Worm (Caenorhabditis elegans) whole organism, L4 larva: Measurements from ENCODE around the gene lgc-35.
A peak's percentile ranks its signal among the peaks of the same experiment; 100 is the strongest.

ENCODE experiments used
- T26A8.4 ChIP-seq: fragments of 200-800 bp; sonication (Bioruptor generic); IDR thresholded peaks from 2 replicates; pipeline ENCODE4 v1.3.6; 2022; ENCODE audit warnings: missing genetic modification characterization, missing compliant biosample characterization
- Y48G9A.11 ChIP-seq: fragments of 200-800 bp; sonication (Bioruptor generic); IDR thresholded peaks from 2 replicates; pipeline ENCODE4 v1.3.6; 2022; ENCODE audit warnings: missing genetic modification reagents, missing genetic modification characterization, missing compliant biosample characterization
- aha-1 ChIP-seq: fragments of 150-350 bp; peaks from one replicate; lab custom pipeline; 2014; ENCODE audit warnings: missing biosample characterization, missing genetic modification characterization
- ceh-32 ChIP-seq: sonication (generic microtip); optimal IDR thresholded peaks from 2 replicates; lab custom pipeline; 2016; ENCODE audit warnings: mild to moderate bottlenecking, missing genetic modification characterization, missing compliant biosample characterization; ENCODE audit not compliant: poor library complexity
- ces-1 ChIP-seq: fragments of 150-350 bp; sonication (generic microtip); optimal IDR thresholded peaks from 4 replicates; lab custom pipeline; 2014; ENCODE audit warnings: missing biosample characterization, missing genetic modification reagents, missing genetic modification characterization
- daf-12 ChIP-seq: fragments of 150-350 bp; optimal IDR thresholded peaks from 2 replicates; lab custom pipeline; 2014; ENCODE audit warnings: missing biosample characterization, missing genetic modification reagents, missing genetic modification characterization
- daf-16 ChIP-seq, 3 experiments: sonication (generic microtip); optimal IDR thresholded peaks; 2 replicates each; lab custom pipeline; 2016 to 2017; ENCODE audit warnings: missing genetic modification characterization in 3 of 3, missing genetic modification reagents in 3 of 3, mild to moderate bottlenecking in 2 of 3, missing compliant biosample characterization in 2 of 3, missing biosample characterization in 1 of 3, moderate library complexity in 1 of 3
- daf-19 ChIP-seq: fragments of 200-800 bp; sonication (Bioruptor generic); conservative IDR thresholded peaks from 2 replicates; pipeline ENCODE4 v1.3.6; 2022; ENCODE audit warnings: missing genetic modification characterization, missing compliant biosample characterization
- daf-8 ChIP-seq: fragments of 200-800 bp; sonication (Bioruptor generic); IDR thresholded peaks from 2 replicates; pipeline ENCODE4 v1.3.6; 2022; ENCODE audit warnings: missing genetic modification characterization, missing compliant biosample characterization
- dmd-6 ChIP-seq: fragments of 200-800 bp; sonication (Bioruptor generic); IDR thresholded peaks from 2 replicates; pipeline ENCODE4 v1.3.6; 2022; ENCODE audit warnings: missing genetic modification reagents, missing genetic modification characterization, missing compliant biosample characterization
- dmd-8 ChIP-seq: fragments of 200-800 bp; sonication (Bioruptor generic); IDR thresholded peaks from 2 replicates; pipeline ENCODE4 v1.3.6; 2022; ENCODE audit warnings: missing genetic modification characterization, missing compliant biosample characterization
- dve-1 ChIP-seq: sonication (generic microtip); optimal IDR thresholded peaks from 2 replicates; lab custom pipeline; 2017; ENCODE audit warnings: antibody characterized with exemption, mild to moderate bottlenecking, missing genetic modification characterization, missing compliant biosample characterization; ENCODE audit not compliant: insufficient read depth
- egl-27 ChIP-seq: sonication (generic microtip); optimal IDR thresholded peaks from 3 replicates; lab custom pipeline; 2017; ENCODE audit warnings: missing biosample characterization, missing genetic modification reagents, missing genetic modification characterization
- gei-8 ChIP-seq: fragments of 200-800 bp; sonication (Bioruptor generic); optimal IDR thresholded peaks from 2 replicates; lab custom pipeline; 2018; ENCODE audit warnings: mild to moderate bottlenecking, missing genetic modification characterization, missing compliant biosample characterization
- hlh-11 ChIP-seq: fragments of 200-800 bp; sonication (Bioruptor generic); optimal IDR thresholded peaks from 2 replicates; lab custom pipeline; 2018; ENCODE audit warnings: mild to moderate bottlenecking, missing genetic modification characterization, missing compliant biosample characterization
- hlh-30 ChIP-seq: sonication (generic microtip); optimal IDR thresholded peaks from 2 replicates; lab custom pipeline; 2017; ENCODE audit warnings: antibody characterized with exemption, mild to moderate bottlenecking, missing genetic modification characterization, missing compliant biosample characterization; ENCODE audit not compliant: insufficient read depth
- lin-13 ChIP-seq: fragments of 150-350 bp; optimal IDR thresholded peaks from 2 replicates; lab custom pipeline; 2014; ENCODE audit warnings: missing biosample characterization, missing genetic modification reagents, missing genetic modification characterization
- lin-38 ChIP-seq: fragments of 200-800 bp; sonication (Bioruptor generic); IDR thresholded peaks from 2 replicates; pipeline ENCODE4 v1.3.6; 2022; ENCODE audit warnings: missing genetic modification reagents, missing genetic modification characterization, missing compliant biosample characterization
- mdl-1 ChIP-seq, 2 experiments: fragments of 150-350 bp in 1 of 2; sonication (generic microtip) in 1 of 2; optimal IDR thresholded peaks; 2 replicates each; lab custom pipeline; 2014 to 2017; ENCODE audit warnings: missing biosample characterization in 2 of 2, missing genetic modification characterization in 2 of 2
- mdt-29 ChIP-seq: fragments of 200-800 bp; sonication (Bioruptor generic); IDR thresholded peaks from 2 replicates; pipeline ENCODE4 v1.3.6; 2022; ENCODE audit warnings: missing genetic modification reagents, missing genetic modification characterization, missing compliant biosample characterization
- mes-2 ChIP-seq: sonication (generic microtip); optimal IDR thresholded peaks from 2 replicates; lab custom pipeline; 2016; ENCODE audit warnings: missing genotype, mild to moderate bottlenecking, missing genetic modification characterization, missing compliant biosample characterization; ENCODE audit not compliant: poor library complexity, severe bottlenecking
- nhr-111 ChIP-seq: fragments of 200-800 bp; sonication (Bioruptor generic); optimal IDR thresholded peaks from 2 replicates; lab custom pipeline; 2018; ENCODE audit warnings: mild to moderate bottlenecking, missing genetic modification characterization, missing compliant biosample characterization
- nhr-237 ChIP-seq: sonication (generic microtip); optimal IDR thresholded peaks from 2 replicates; lab custom pipeline; 2017; ENCODE audit warnings: missing biosample characterization, missing genetic modification characterization
- nhr-28 ChIP-seq: fragments of 150-350 bp; optimal IDR thresholded peaks from 2 replicates; lab custom pipeline; 2014; ENCODE audit warnings: missing biosample characterization, missing genetic modification characterization
- pqm-1 ChIP-seq: sonication (generic microtip); optimal IDR thresholded peaks from 2 replicates; lab custom pipeline; 2017; ENCODE audit warnings: missing biosample characterization, missing genetic modification characterization
- tag-97 ChIP-seq: fragments of 200-800 bp; sonication (Bioruptor generic); IDR thresholded peaks from 2 replicates; pipeline ENCODE4 v1.3.6; 2022; ENCODE audit warnings: missing genetic modification characterization, missing compliant biosample characterization
- unc-62 ChIP-seq, 3 experiments: fragments of 150-350 bp in 1 of 3; sonication (generic microtip); optimal IDR thresholded peaks in 2 of 3; peaks in 1 of 3; 1 replicate in 1 of 3; 2 replicates in 2 of 3; lab custom pipeline; 2014 to 2017; ENCODE audit warnings: missing biosample characterization in 3 of 3, missing genetic modification characterization in 3 of 3, missing genetic modification reagents in 3 of 3, missing genotype in 1 of 3
- zag-1 ChIP-seq: fragments of 150-350 bp; optimal IDR thresholded peaks from 2 replicates; lab custom pipeline; 2014; ENCODE audit warnings: missing biosample characterization, missing genetic modification characterization
- zip-11 ChIP-seq: fragments of 200-800 bp; sonication (Bioruptor generic); IDR thresholded peaks from 2 replicates; pipeline ENCODE4 v1.3.6; 2022; ENCODE audit warnings: missing genetic modification characterization, missing compliant biosample characterization
- ztf-11 ChIP-seq: fragments of 150-350 bp; optimal IDR thresholded peaks from 2 replicates; lab custom pipeline; 2014; ENCODE audit warnings: missing biosample characterization, missing genetic modification characterization

lgc-35 gene

DNA sequence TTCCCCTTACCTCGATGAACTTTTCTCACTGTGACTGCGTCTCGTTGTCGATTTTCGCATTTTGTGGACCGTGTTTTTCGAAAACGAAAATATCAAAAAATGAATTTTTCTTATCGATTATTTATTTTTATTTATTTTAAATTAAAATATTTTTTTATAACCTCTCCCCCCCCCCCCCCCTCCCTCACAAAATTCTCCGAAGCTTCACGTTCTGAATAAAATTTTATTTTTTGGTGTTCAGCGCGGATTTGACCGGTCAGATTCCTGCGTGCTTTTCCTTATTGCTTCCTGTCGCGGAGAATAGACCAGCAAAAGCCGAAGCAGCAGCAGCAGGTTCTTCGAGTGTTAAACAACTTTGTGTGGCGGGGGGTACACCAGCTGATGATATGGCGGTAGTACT lies 21.5 kb downstream of the lgc-35 start, which contains the start of gene Y46G5A.22:
TSS of gene Y46G5A.22 (minus strand) at position 101 of the 400 bp plus-strand sequence.
- TF ChIP-seq lin-38 (GFP tag; lab: Robert Waterston, UW) (no peak), ztf-11 (tag; lab: Kevin White, UChicago) (no peak), hlh-11 (no peak), hlh-30 (tag; lab: Kevin White, UChicago) (peak; percentile 15), zip-11 (GFP tag; lab: Robert Waterston, UW) (no peak), unc-62 (GFP tag; optimal IDR thresholded peaks at IDR 0.05 in 1 of 2; lab: Kevin White, UChicago) (peak in 1 of 2 experiments; percentile 72), unc-62 (tag; optimal IDR thresholded peaks at IDR 0.05; lab: Kevin White, UChicago) (no peak)

DNA sequence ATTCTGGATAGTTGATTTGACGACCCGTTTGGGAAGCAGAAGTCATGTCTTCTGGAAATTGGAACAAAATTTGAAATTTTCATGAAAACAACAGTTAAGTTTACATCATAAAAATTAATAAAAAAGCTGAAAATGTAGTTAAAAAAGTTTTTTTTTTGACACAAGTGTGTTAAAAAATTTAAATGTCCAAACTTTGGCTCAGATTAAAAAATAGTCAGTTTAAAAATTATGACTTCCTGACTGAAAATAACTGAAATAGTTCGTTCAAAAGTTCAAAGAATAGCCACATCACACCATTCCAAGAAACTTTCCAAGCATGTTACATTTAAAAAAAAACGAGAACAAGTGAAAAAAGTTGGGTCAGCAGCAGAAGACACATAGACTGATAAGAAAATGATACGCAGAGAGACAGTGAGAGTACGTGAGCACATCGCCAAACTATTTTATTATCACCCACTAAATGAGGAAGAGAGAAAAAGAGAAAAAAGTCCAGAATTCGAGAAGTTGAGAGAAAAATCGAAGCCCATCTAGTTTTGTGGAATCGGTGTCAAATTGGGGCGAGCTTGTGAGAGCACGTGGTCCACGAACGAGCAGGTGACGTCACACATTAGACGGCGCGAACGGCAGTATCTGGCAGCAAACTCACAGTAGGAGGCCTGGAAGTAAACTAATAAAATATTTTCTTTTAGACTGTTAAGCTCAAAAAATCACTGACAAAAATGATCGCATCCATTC lies 23.4 kb downstream of the lgc-35 start, which contains the start of gene acl-7:
TSS of gene acl-7 (minus strand) at position 51 of the 735 bp plus-strand sequence.
- peak; percentile 55 for TF ChIP-seq dve-1 (tag; lab: Kevin White, UChicago)
- TF ChIP-seq mdl-1 (tag; optimal IDR thresholded peaks at IDR 0.05; lab: Kevin White, UChicago) = peak in 1 of 2 experiments; percentile 10
- no peak for TF ChIP-seq tag-97
- no peak for TF ChIP-seq daf-8 (GFP tag; lab: Robert Waterston, UW)
- TF ChIP-seq unc-62 (GFP tag; optimal IDR thresholded peaks at IDR 0.05 in 1 of 2; lab: Kevin White, UChicago) = no peak
- TF ChIP-seq unc-62 (tag; optimal IDR thresholded peaks at IDR 0.05; lab: Kevin White, UChicago) = no peak
- TF ChIP-seq gei-8 (GFP tag; lab: Kevin White, UChicago) = no peak
- TF ChIP-seq pqm-1 (tag; lab: Kevin White, UChicago) = peak; percentile 82
- no peak for TF ChIP-seq nhr-237 (tag; lab: Kevin White, UChicago)
- no peak for TF ChIP-seq ceh-32 (tag; lab: Kevin White, UChicago)
- TF ChIP-seq ces-1 (GFP tag; lab: Kevin White, UChicago) = no peak
- peak; percentile 43 for TF ChIP-seq nhr-28 (tag; lab: Kevin White, UChicago)
- TF ChIP-seq zip-11 (GFP tag; lab: Robert Waterston, UW) = no peak
- TF ChIP-seq hlh-11 = peak; percentile 40
- no peak for TF ChIP-seq daf-12 (tag; lab: Kevin White, UChicago)
- TF ChIP-seq dmd-6 (GFP tag; lab: Robert Waterston, UW) = peak; percentile 46; the same call in 1 of the 2 replicates
- no peak for TF ChIP-seq lin-13
- no peak for TF ChIP-seq daf-16 (GFP tag; optimal IDR thresholded peaks at IDR 0.05; lab: Kevin White, UChicago)
- TF ChIP-seq daf-16 (tag; optimal IDR thresholded peaks at IDR 0.05; lab: Kevin White, UChicago) = peak; percentile 52
- no peak for TF ChIP-seq daf-19
- no peak for TF ChIP-seq egl-27 (tag; lab: Kevin White, UChicago)
- peak; percentile 92 for TF ChIP-seq mdt-29 (GFP tag; lab: Robert Waterston, UW)
- TF ChIP-seq hlh-30 (tag; lab: Kevin White, UChicago) = peak; percentile 41
- no peak for TF ChIP-seq mes-2
- no peak for TF ChIP-seq dmd-8
- no peak for TF ChIP-seq nhr-111

ce11 chrII:12813253-12813652 lies 26.7 kb downstream of the lgc-35 start:
- TF ChIP-seq aha-1 (peak; percentile 95), zag-1 (tag; lab: Kevin White, UChicago) (no peak), Y48G9A.11 (GFP tag; lab: Robert Waterston, UW) (no peak)
- TF ChIP-seq, all 104 proteins: peak for 1

DNA sequence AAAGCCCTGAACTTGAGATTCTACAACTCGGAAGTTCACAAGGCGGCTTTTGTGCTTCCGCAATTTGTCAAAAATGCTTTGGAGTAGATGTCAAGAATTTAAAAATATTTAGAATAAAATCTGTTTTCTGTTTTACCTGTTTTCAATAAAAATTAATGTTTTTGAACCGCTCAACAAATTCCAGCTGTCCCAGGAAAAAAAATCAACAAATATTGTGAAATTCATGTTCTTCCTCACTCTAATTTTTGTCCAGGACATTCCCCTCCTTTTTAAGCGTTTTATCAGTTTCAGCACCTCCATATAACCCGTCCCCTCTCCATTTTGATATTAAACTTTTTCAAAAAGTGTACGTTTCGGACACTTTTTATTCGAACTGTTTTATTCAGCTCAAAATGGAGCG lies 29.2 kb downstream of the lgc-35 start, which contains the start of gene Y46G5A.20:
TSS of gene Y46G5A.20 (plus strand) at position 301 of the 400 bp plus-strand sequence.
- TF ChIP-seq daf-16 (GFP tag; optimal IDR thresholded peaks at IDR 0.05; lab: Kevin White, UChicago) (no peak), daf-16 (tag; optimal IDR thresholded peaks at IDR 0.05; lab: Kevin White, UChicago) (peak; percentile 52), pqm-1 (tag; lab: Kevin White, UChicago) (peak; percentile 15), T26A8.4 (no peak)
